Worm (Caenorhabditis elegans) whole organism, L1 larva: ENCODE results near the gene Y1A5A.1.
A peak's percentile ranks its signal among the peaks of the same experiment; 100 is the strongest.

Experiments
- Y116A8C.19 ChIP-seq: sonication (generic microtip); optimal IDR thresholded peaks from 2 replicates; lab custom pipeline; 2016; ENCODE audit warnings: missing compliant biosample characterization, missing genetic modification characterization, borderline replicate concordance
- alr-1 ChIP-seq: fragments of 200-800 bp; sonication (Bioruptor generic); optimal IDR thresholded peaks from 2 replicates; lab custom pipeline; 2018; ENCODE audit warnings: borderline replicate concordance, mild to moderate bottlenecking, missing genetic modification characterization, missing compliant biosample characterization
- aly-2 ChIP-seq: fragments of 150-350 bp; optimal IDR thresholded peaks from 2 replicates; lab custom pipeline; 2014; ENCODE audit warnings: missing biosample characterization, missing genetic modification characterization
- blmp-1 ChIP-seq: fragments of 150-350 bp; optimal IDR thresholded peaks from 2 replicates; lab custom pipeline; 2014; ENCODE audit warnings: missing biosample characterization, missing genetic modification characterization
- ceh-63 ChIP-seq: fragments of 200-800 bp; sonication (Bioruptor generic); optimal IDR thresholded peaks from 2 replicates; lab custom pipeline; 2018; ENCODE audit warnings: mild to moderate bottlenecking, missing genetic modification characterization, missing compliant biosample characterization
- ceh-82 ChIP-seq, 3 experiments: fragments of 150-350 bp in 1 of 3; sonication (generic microtip) in 2 of 3; optimal IDR thresholded peaks; 2 replicates each; lab custom pipeline; 2014 to 2017; ENCODE audit warnings: missing biosample characterization in 3 of 3, missing genetic modification characterization in 3 of 3
- ceh-88 ChIP-seq: fragments of 200-800 bp; sonication (Bioruptor generic); IDR thresholded peaks from 2 replicates; pipeline ENCODE4 v1.3.6; 2022; ENCODE audit warnings: missing genetic modification characterization, missing compliant biosample characterization
- ceh-90 ChIP-seq: sonication (generic microtip); optimal IDR thresholded peaks from 2 replicates; lab custom pipeline; 2016; ENCODE audit warnings: missing genetic modification characterization, missing compliant biosample characterization
- dpl-1 ChIP-seq, 3 experiments: fragments of 150-350 bp in 2 of 3; sonication (generic microtip) in 1 of 3; optimal IDR thresholded peaks; 2 replicates each; lab custom pipeline; 2014 to 2017; ENCODE audit warnings: missing biosample characterization in 3 of 3, missing genetic modification characterization in 3 of 3, missing genetic modification reagents in 3 of 3
- dsc-1 ChIP-seq: sonication (generic microtip); optimal IDR thresholded peaks from 2 replicates; lab custom pipeline; 2016; ENCODE audit warnings: mild to moderate bottlenecking, missing genetic modification characterization, missing compliant biosample characterization
- efl-1 ChIP-seq, 4 experiments: fragments of 150-350 bp; optimal IDR thresholded peaks in 3 of 4; peaks in 1 of 4; 1 replicate in 1 of 4; 2 replicates in 3 of 4; lab custom pipeline; 2014; ENCODE audit warnings: missing biosample characterization in 2 of 4, missing genetic modification characterization in 2 of 4, missing genetic modification reagents in 2 of 4
- egl-13 ChIP-seq: sonication (generic microtip); optimal IDR thresholded peaks from 2 replicates; lab custom pipeline; 2016; ENCODE audit warnings: missing genotype, missing genetic modification reagents, missing genetic modification characterization, missing compliant biosample characterization
- egl-27 ChIP-seq, 2 experiments: fragments of 150-350 bp in 1 of 2; sonication (generic microtip); optimal IDR thresholded peaks; 3 replicates each; lab custom pipeline; 2017 to 2018; ENCODE audit warnings: missing biosample characterization in 2 of 2, missing genetic modification characterization in 2 of 2, missing genetic modification reagents in 2 of 2
- elt-2 ChIP-seq: sonication (generic microtip); optimal IDR thresholded peaks from 2 replicates; lab custom pipeline; 2016; ENCODE audit warnings: missing genetic modification characterization, mild to moderate bottlenecking, inconsistent platforms, missing compliant biosample characterization, missing genetic modification reagents
- fkh-10 ChIP-seq: sonication (generic microtip); optimal IDR thresholded peaks from 2 replicates; lab custom pipeline; 2017; ENCODE audit warnings: missing biosample characterization, missing genetic modification reagents, missing genetic modification characterization
- fkh-8 ChIP-seq: sonication (generic microtip); optimal IDR thresholded peaks from 2 replicates; lab custom pipeline; 2016; ENCODE audit warnings: mild to moderate bottlenecking, missing genetic modification characterization, missing compliant biosample characterization
- fos-1 ChIP-seq: fragments of 150-350 bp; optimal IDR thresholded peaks from 2 replicates; lab custom pipeline; 2014; ENCODE audit warnings: missing biosample characterization, missing genetic modification characterization
- hpl-2 ChIP-seq: fragments of 150-350 bp; optimal IDR thresholded peaks from 2 replicates; lab custom pipeline; 2014; ENCODE audit warnings: missing biosample characterization, missing genetic modification reagents, missing genetic modification characterization
- irx-1 ChIP-seq: sonication (generic microtip); optimal IDR thresholded peaks from 2 replicates; lab custom pipeline; 2016; ENCODE audit warnings: missing genetic modification characterization, missing compliant biosample characterization
- lin-14 ChIP-seq: fragments of 200-800 bp; sonication (Bioruptor generic); optimal IDR thresholded peaks from 2 replicates; lab custom pipeline; 2018; ENCODE audit warnings: mild to moderate bottlenecking, missing genetic modification characterization, moderate library complexity, missing compliant biosample characterization
- lin-15B ChIP-seq: fragments of 150-350 bp; sonication (generic microtip); optimal IDR thresholded peaks from 3 replicates; lab custom pipeline; 2014; ENCODE audit warnings: missing biosample characterization, missing genetic modification characterization
- lin-39 ChIP-seq: fragments of 150-350 bp; optimal IDR thresholded peaks from 2 replicates; lab custom pipeline; 2014; ENCODE audit warnings: missing biosample characterization, missing genetic modification reagents, missing genetic modification characterization
- lsy-2 ChIP-seq, 2 experiments: fragments of 150-350 bp; optimal IDR thresholded peaks; 2 replicates each; lab custom pipeline; 2014; ENCODE audit warnings: missing biosample characterization in 2 of 2, missing genetic modification characterization in 2 of 2
- mep-1 ChIP-seq: fragments of 150-350 bp; optimal IDR thresholded peaks from 2 replicates; lab custom pipeline; 2014; ENCODE audit warnings: missing biosample characterization, missing genetic modification characterization
- nhr-12 ChIP-seq: sonication (generic microtip); optimal IDR thresholded peaks from 2 replicates; lab custom pipeline; 2017; ENCODE audit warnings: missing biosample characterization, missing genetic modification characterization
- nhr-20 ChIP-seq: sonication (generic microtip); optimal IDR thresholded peaks from 2 replicates; lab custom pipeline; 2016; ENCODE audit warnings: mild to moderate bottlenecking, missing genetic modification characterization, missing compliant biosample characterization
- nhr-47 ChIP-seq: sonication (generic microtip); optimal IDR thresholded peaks from 2 replicates; lab custom pipeline; 2016; ENCODE audit warnings: mild to moderate bottlenecking, missing genetic modification characterization, moderate library complexity, missing compliant biosample characterization
- nhr-71 ChIP-seq: sonication (generic microtip); optimal IDR thresholded peaks from 2 replicates; lab custom pipeline; 2016; ENCODE audit warnings: mild to moderate bottlenecking, missing genetic modification characterization, moderate library complexity, missing compliant biosample characterization
- nhr-77 ChIP-seq: fragments of 150-350 bp; optimal IDR thresholded peaks from 2 replicates; lab custom pipeline; 2014; ENCODE audit warnings: missing biosample characterization, missing genetic modification characterization
- nhr-85 ChIP-seq: sonication (generic microtip); peaks from one replicate; lab custom pipeline; 2016; ENCODE audit warnings: missing genetic modification characterization, inconsistent platforms, missing compliant biosample characterization
- pag-3 ChIP-seq: sonication (generic microtip); optimal IDR thresholded peaks from 2 replicates; lab custom pipeline; 2017; ENCODE audit warnings: missing genetic modification characterization, mild to moderate bottlenecking, missing compliant biosample characterization, antibody characterized with exemption, borderline replicate concordance; ENCODE audit not compliant: insufficient read depth
- pqm-1 ChIP-seq: sonication (generic microtip); optimal IDR thresholded peaks from 3 replicates; lab custom pipeline; 2017; ENCODE audit warnings: missing biosample characterization, missing genetic modification characterization
- rnt-1 ChIP-seq: sonication (generic microtip); optimal IDR thresholded peaks from 2 replicates; lab custom pipeline; 2016; ENCODE audit warnings: mild to moderate bottlenecking, missing genetic modification characterization, moderate library complexity, missing compliant biosample characterization
- skn-1 ChIP-seq: fragments of 150-350 bp; optimal IDR thresholded peaks from 2 replicates; lab custom pipeline; 2014; ENCODE audit warnings: missing biosample characterization, missing genetic modification characterization
- snu-23 ChIP-seq: sonication (generic microtip); optimal IDR thresholded peaks from 2 replicates; lab custom pipeline; 2016; ENCODE audit warnings: missing genetic modification characterization, missing compliant biosample characterization
- sptf-1 ChIP-seq: fragments of 150-350 bp; optimal IDR thresholded peaks from 2 replicates; lab custom pipeline; 2014; ENCODE audit warnings: missing biosample characterization, missing genetic modification characterization
- unc-130 ChIP-seq: fragments of 150-350 bp; optimal IDR thresholded peaks from 2 replicates; lab custom pipeline; 2017; ENCODE audit warnings: missing biosample characterization, missing genetic modification characterization, inconsistent platforms
- unc-86 ChIP-seq: sonication (generic microtip); optimal IDR thresholded peaks from 2 replicates; lab custom pipeline; 2016; ENCODE audit warnings: missing genetic modification characterization, missing compliant biosample characterization
- unc-98 ChIP-seq: fragments of 200-800 bp; sonication (Bioruptor generic); IDR thresholded peaks from 2 replicates; pipeline ENCODE4 v1.3.6; 2022; ENCODE audit warnings: missing genetic modification characterization, missing compliant biosample characterization
- xbp-1 ChIP-seq: sonication (generic microtip); optimal IDR thresholded peaks from 2 replicates; lab custom pipeline; 2016; ENCODE audit warnings: missing genetic modification characterization, missing compliant biosample characterization
- zip-4 ChIP-seq: fragments of 200-800 bp; sonication (Bioruptor generic); optimal IDR thresholded peaks from 2 replicates; lab custom pipeline; 2018; ENCODE audit warnings: mild to moderate bottlenecking, missing genetic modification characterization, moderate library complexity, missing compliant biosample characterization

Y1A5A.1 gene

ce11 chrIII:3986368-3986767, at the start of gene Y1A5A.1:
Y1A5A.1 (minus strand) TSS chrIII:3986661.
- TF ChIP-seq efl-1 (optimal IDR thresholded peaks at IDR 0.05; lab: Kevin White, UChicago) = no peak
- peak in 1 of 2 experiments; percentile 33 for TF ChIP-seq efl-1 (GFP tag; optimal IDR thresholded peaks at IDR 0.05 in 1 of 2; lab: Kevin White, UChicago)
- no peak for TF ChIP-seq lsy-2 (tag; optimal IDR thresholded peaks at IDR 0.05; lab: Kevin White, UChicago)
- TF ChIP-seq, all 84 proteins: peak for 1

- peak; percentile 34 for TF ChIP-seq zip-4 (GFP tag; lab: Kevin White, UChicago)
- TF ChIP-seq unc-86 (tag; lab: Kevin White, UChicago) = no peak
- TF ChIP-seq nhr-71 = peak; percentile 18
- TF ChIP-seq skn-1 (tag; lab: Kevin White, UChicago) = peak; percentile 44
- no peak for TF ChIP-seq lin-39 (tag; lab: Kevin White, UChicago)
- TF ChIP-seq unc-98 = no peak
- peak; percentile 1 for TF ChIP-seq blmp-1
- TF ChIP-seq egl-27 (tag; optimal IDR thresholded peaks at IDR 0.05; lab: Kevin White, UChicago) = peak in 1 of 2 experiments; percentile 19
- peak in 1 of 3 experiments; percentile 30 for TF ChIP-seq ceh-82 (tag; optimal IDR thresholded peaks at IDR 0.05; lab: Kevin White, UChicago)
- TF ChIP-seq lin-14 (GFP tag; lab: Kevin White, UChicago) = peak; percentile 62
- TF ChIP-seq hpl-2 = no peak
Observed at ce11 chrIII:4034984-4035383, 48.5 kb upstream of the Y1A5A.1 start.

DNA sequence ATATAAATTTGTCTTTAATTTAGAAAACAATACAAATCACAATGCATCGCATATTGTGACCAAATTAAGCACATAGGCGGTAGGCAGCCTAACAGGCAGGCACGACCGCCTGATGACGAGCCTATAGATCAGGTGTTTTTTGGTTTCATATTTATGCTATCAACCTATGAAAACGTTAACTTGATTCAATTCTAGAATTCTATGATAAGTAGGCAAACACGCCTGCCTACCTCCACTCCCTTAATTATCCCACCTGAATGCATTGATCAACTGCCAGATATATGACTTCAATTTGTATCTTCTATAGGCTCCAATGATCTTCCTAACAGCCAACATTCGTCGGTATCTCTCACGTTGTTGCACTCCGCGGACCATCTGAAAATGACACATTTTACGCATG, 44.4 kb upstream of the Y1A5A.1 start:
- no peak for TF ChIP-seq blmp-1
- TF ChIP-seq efl-1 (optimal IDR thresholded peaks at IDR 0.05; lab: Kevin White, UChicago) = no peak
- TF ChIP-seq efl-1 (GFP tag; optimal IDR thresholded peaks at IDR 0.05 in 1 of 2; lab: Kevin White, UChicago) = peak in 1 of 2 experiments; percentile 72
- TF ChIP-seq, all 84 proteins: peak for 1

ce11 chrIII:4028061-4028460, 41.6 kb upstream of the Y1A5A.1 start, which contains the start of gene T02C12.5:
T02C12.5 (minus strand) TSS chrIII:4028161.
- TF ChIP-seq irx-1 (tag; lab: Kevin White, UChicago) (no peak), dpl-1 (GFP tag; optimal IDR thresholded peaks at IDR 0.05; lab: Kevin White, UChicago) (no peak), dsc-1 (tag; lab: Kevin White, UChicago) (peak; percentile 40), pag-3 (tag; lab: Kevin White, UChicago) (no peak)

DNA sequence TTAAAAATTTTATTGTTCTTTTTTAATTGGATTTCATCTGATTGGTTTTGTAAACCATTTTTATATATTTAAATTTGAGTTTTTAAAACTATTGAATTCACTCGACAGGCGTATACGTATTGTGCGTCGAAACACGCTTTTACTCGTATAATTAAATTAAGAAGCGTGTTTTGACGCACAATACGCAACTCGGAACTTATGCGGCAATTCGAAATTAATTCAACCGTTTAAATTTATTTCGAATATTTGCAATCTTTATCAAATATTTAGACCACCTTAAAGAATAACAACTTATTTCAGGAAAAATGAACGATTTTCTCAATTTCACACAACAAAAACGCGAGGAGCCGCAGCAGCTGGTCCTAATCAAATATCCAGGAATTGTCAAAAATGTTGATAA, 35.4 kb upstream of the Y1A5A.1 start, which contains the start of gene tftc-5:
tftc-5 (plus strand) TSS at position 301 of the 400 bp plus-strand sequence.
- no peak for TF ChIP-seq lin-15B (tag; lab: Kevin White, UChicago)
- TF ChIP-seq efl-1 (optimal IDR thresholded peaks at IDR 0.05; lab: Kevin White, UChicago) = no peak
- TF ChIP-seq efl-1 (GFP tag; optimal IDR thresholded peaks at IDR 0.05 in 1 of 2; lab: Kevin White, UChicago) = peak in 1 of 2 experiments; percentile 47
- TF ChIP-seq, all 84 proteins: peak for 1

ce11 chrIII:4019801-4020200, 33.3 kb upstream of the Y1A5A.1 start, which contains the start of gene snpc-3.4:
snpc-3.4 (plus strand) TSS chrIII:4020037.
- TF ChIP-seq xbp-1 (tag; lab: Kevin White, UChicago) (peak; percentile 67), fkh-8 (peak; percentile 57), alr-1 (tag; lab: Kevin White, UChicago) (no peak), nhr-12 (no peak), sptf-1 (tag; lab: Kevin White, UChicago) (no peak), nhr-85 (tag; lab: Kevin White, UChicago) (peak; percentile 86), aly-2 (peak; percentile 53), nhr-77 (tag; lab: Kevin White, UChicago) (peak; percentile 47), elt-2 (tag; lab: Kevin White, UChicago) (no peak), pag-3 (tag; lab: Kevin White, UChicago) (no peak), nhr-47 (peak; percentile 77), rnt-1 (tag; lab: Kevin White, UChicago) (peak; percentile 55), pqm-1 (tag; lab: Kevin White, UChicago) (no peak), ceh-63 (GFP tag; lab: Kevin White, UChicago) (no peak), snu-23 (peak; percentile 82), egl-13 (no peak), Y116A8C.19 (tag; lab: Kevin White, UChicago) (no peak), fos-1 (tag; lab: Kevin White, UChicago) (no peak), mep-1 (peak; percentile 88), ceh-88 (no peak), dpl-1 (GFP tag; optimal IDR thresholded peaks at IDR 0.05; lab: Kevin White, UChicago) (peak; percentile 90 to 93 (median 91)), ceh-82 (tag; optimal IDR thresholded peaks at IDR 0.05; lab: Kevin White, UChicago) (peak in 2 of 3 experiments; percentile 66 to 82), nhr-20 (peak; percentile 65), ceh-90 (tag; lab: Kevin White, UChicago) (no peak), fkh-10 (GFP tag; lab: Kevin White, UChicago) (peak; percentile 36), unc-130 (peak; percentile 34)
